Worm (Caenorhabditis elegans): ENCODE data around the gene cnc-5.

DNA sequence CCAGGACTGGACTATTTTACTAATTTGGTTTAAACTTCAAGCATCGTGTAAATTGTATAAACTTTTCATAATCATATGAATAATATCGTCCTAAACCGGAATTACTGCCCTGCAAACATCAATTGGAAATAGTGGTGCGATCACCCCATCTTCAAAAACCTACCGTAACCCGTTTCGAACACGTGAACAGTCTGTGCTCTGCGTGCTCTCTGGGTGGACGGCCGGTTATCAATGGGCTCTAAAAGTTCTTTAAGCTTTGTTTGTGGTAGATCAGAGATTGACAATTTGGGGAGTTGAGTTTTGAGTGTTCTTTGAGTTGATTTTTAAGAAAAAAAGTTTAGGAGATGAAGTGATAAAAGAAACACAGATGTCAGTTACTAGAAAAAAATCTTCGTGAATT lies 11.4 kb downstream of the cnc-5 start:
- TF ChIP-seq flt-1 (GFP tag; IDR thresholded peaks at IDR 0.05): no peak
- no peak for TF ChIP-seq klf-2 (GFP tag; conservative IDR thresholded peaks at IDR 0.05)
